Fruit fly (Drosophila melanogaster) whole organism, embryonic: ENCODE measurements around the gene mxt.

ENCODE experiments used
- Abd-B ChIP-seq: fragments of 200-800 bp; sonication (Bioruptor generic); optimal IDR thresholded peaks from 2 replicates; lab custom pipeline; 2018; ENCODE audit warnings: missing biosample characterization, mild to moderate bottlenecking, missing genetic modification characterization, moderate library complexity
- Atf3 ChIP-seq: fragments of 200-800 bp; sonication (Bioruptor generic); optimal IDR thresholded peaks from 3 replicates; lab custom pipeline; 2016; ENCODE audit warnings: missing biosample characterization, missing genetic modification characterization
- Bgb ChIP-seq: fragments of 200-800 bp; sonication (Bioruptor generic); IDR thresholded peaks from 2 replicates; pipeline ENCODE4 v1.3.6; 2022; ENCODE audit warnings: missing biosample characterization, missing genetic modification characterization; ENCODE audit not compliant: partially characterized antibody
- Bteb2 ChIP-seq: fragments of 200-800 bp; sonication (Bioruptor generic); optimal IDR thresholded peaks from 2 replicates; lab custom pipeline; 2016; ENCODE audit warnings: missing biosample characterization, missing genetic modification characterization
- CG11247 ChIP-seq: fragments of 200-800 bp; sonication (Bioruptor generic); IDR thresholded peaks from 2 replicates; pipeline ENCODE4 v1.3.6; 2022; ENCODE audit warnings: missing biosample characterization, missing genetic modification characterization
- CG13287 ChIP-seq: fragments of 200-800 bp; sonication (Bioruptor generic); IDR thresholded peaks from 2 replicates; pipeline ENCODE4 v1.3.6; 2022; ENCODE audit warnings: missing biosample characterization, missing genetic modification characterization; ENCODE audit not compliant: partially characterized antibody
- CG14014 ChIP-seq: fragments of 200-800 bp; sonication (Bioruptor generic); IDR thresholded peaks from 2 replicates; pipeline ENCODE4 v1.3.6; 2022; ENCODE audit warnings: missing biosample characterization, missing genetic modification characterization
- CG16813 ChIP-seq: fragments of 200-800 bp; sonication (Bioruptor generic); IDR thresholded peaks from 3 replicates; pipeline ENCODE4 v1.3.6; 2022; ENCODE audit warnings: missing biosample characterization, missing genetic modification characterization; ENCODE audit not compliant: partially characterized antibody
- CG17568 ChIP-seq: fragments of 200-800 bp; sonication (Bioruptor generic); optimal IDR thresholded peaks from 2 replicates; lab custom pipeline; 2018; ENCODE audit warnings: missing biosample characterization, mild to moderate bottlenecking, missing genetic modification characterization, moderate library complexity
- CG17912 ChIP-seq: fragments of 200-800 bp; sonication (Bioruptor generic); optimal IDR thresholded peaks from 2 replicates; lab custom pipeline; 2018; ENCODE audit warnings: missing biosample characterization, mild to moderate bottlenecking, missing genetic modification characterization
- CG1832 ChIP-seq: fragments of 200-800 bp; sonication (Bioruptor generic); optimal IDR thresholded peaks from 2 replicates; lab custom pipeline; 2017; ENCODE audit warnings: missing biosample characterization, mild to moderate bottlenecking, missing genetic modification characterization, inconsistent platforms
- CG2116 ChIP-seq: fragments of 200-800 bp; sonication (Bioruptor generic); optimal IDR thresholded peaks from 3 replicates; lab custom pipeline; 2018; ENCODE audit warnings: missing biosample characterization, mild to moderate bottlenecking, missing genetic modification characterization
- CG2199 ChIP-seq: fragments of 200-800 bp; sonication (Bioruptor generic); IDR thresholded peaks from 3 replicates; pipeline ENCODE4 v1.3.6; 2022; ENCODE audit warnings: missing biosample characterization, missing genetic modification characterization
- CG2889 ChIP-seq: fragments of 200-800 bp; sonication (Bioruptor generic); IDR thresholded peaks from 3 replicates; pipeline ENCODE4 v1.3.6; 2022; ENCODE audit warnings: missing biosample characterization, missing genetic modification characterization
- CG3726 ChIP-seq: fragments of 200-800 bp; sonication (Bioruptor generic); IDR thresholded peaks from 3 replicates; pipeline ENCODE4, ENCODE4 v1.3.6; 2022; ENCODE audit warnings: missing biosample characterization, missing genetic modification characterization
- CG4854 ChIP-seq: fragments of 200-800 bp; sonication (Bioruptor generic); optimal IDR thresholded peaks from 2 replicates; lab custom pipeline; 2016; ENCODE audit warnings: missing biosample characterization, missing genetic modification characterization, inconsistent platforms
- CG6175 ChIP-seq: fragments of 200-800 bp; sonication (Bioruptor generic); IDR thresholded peaks from 3 replicates; pipeline ENCODE4 v1.3.6; 2022; ENCODE audit warnings: missing biosample characterization, missing genetic modification characterization
- CG6813 ChIP-seq: fragments of 200-800 bp; sonication (Bioruptor generic); optimal IDR thresholded peaks from 2 replicates; lab custom pipeline; 2017; ENCODE audit warnings: missing biosample characterization, missing genetic modification characterization, mild to moderate bottlenecking, moderate library complexity, missing genetic modification reagents
- CG7839 ChIP-seq: fragments of 200-800 bp; sonication (Bioruptor generic); optimal IDR thresholded peaks from 3 replicates; lab custom pipeline; 2018; ENCODE audit warnings: missing biosample characterization, mild to moderate bottlenecking, missing genetic modification characterization, moderate library complexity
- CG8281 ChIP-seq: fragments of 200-800 bp; sonication (Bioruptor generic); optimal IDR thresholded peaks from 2 replicates; lab custom pipeline; 2018; ENCODE audit warnings: missing biosample characterization, mild to moderate bottlenecking, missing genetic modification characterization, moderate library complexity
- CG8290 ChIP-seq, 3 experiments: fragments of 200-800 bp; sonication (Bioruptor generic); optimal IDR thresholded peaks; 2 replicates each; lab custom pipeline; 2016 to 2019; ENCODE audit warnings: missing biosample characterization in 3 of 3, missing genetic modification characterization in 3 of 3, mild to moderate bottlenecking in 2 of 3, moderate library complexity in 1 of 3
- CG9215 ChIP-seq: fragments of 200-800 bp; sonication (Bioruptor generic); IDR thresholded peaks from 2 replicates; pipeline ENCODE4 v1.3.6; 2022; ENCODE audit warnings: missing biosample characterization, missing genetic modification characterization
- CrebB ChIP-seq: fragments of 200-800 bp; sonication (Bioruptor generic); optimal IDR thresholded peaks from 3 replicates; lab custom pipeline; 2018; ENCODE audit warnings: missing biosample characterization, mild to moderate bottlenecking, missing genetic modification characterization
- Ets97D ChIP-seq: fragments of 200-800 bp; sonication (Bioruptor generic); optimal IDR thresholded peaks from 3 replicates; lab custom pipeline; 2016; ENCODE audit warnings: missing biosample characterization, missing genetic modification characterization
- H15 ChIP-seq: fragments of 200-800 bp; sonication (Bioruptor generic); IDR thresholded peaks from 3 replicates; pipeline ENCODE4 v1.3.6; 2022; ENCODE audit warnings: missing biosample characterization, missing genetic modification characterization
- HLH3B ChIP-seq: fragments of 200-800 bp; sonication (Bioruptor generic); IDR thresholded peaks from 2 replicates; pipeline ENCODE4 v1.3.6; 2022; ENCODE audit warnings: missing biosample characterization, missing genetic modification characterization
- Hr3 ChIP-seq: fragments of 200-800 bp; sonication (Bioruptor generic); optimal IDR thresholded peaks from 3 replicates; lab custom pipeline; 2016; ENCODE audit warnings: missing biosample characterization, missing genetic modification characterization
- Hr39 ChIP-seq: fragments of >200 bp; optimal IDR thresholded peaks from 2 replicates; lab custom pipeline; 2017
- Kr ChIP-seq: fragments of 200-800 bp; sonication (Bioruptor generic); optimal IDR thresholded peaks from 2 replicates; lab custom pipeline; 2017; ENCODE audit warnings: missing biosample characterization, mild to moderate bottlenecking, missing genetic modification characterization
- NC2α ChIP-seq: fragments of 200-800 bp; sonication (Bioruptor generic); optimal IDR thresholded peaks from 2 replicates; lab custom pipeline; 2016; ENCODE audit warnings: missing biosample characterization, missing genetic modification characterization
- Sin3A ChIP-seq: fragments of >200 bp; optimal IDR thresholded peaks from 2 replicates; lab custom pipeline; 2018
- Stat92E ChIP-seq, 3 experiments: fragments of >200 bp in 2 of 3; fragments of 200-800 bp in 1 of 3; sonication (Bioruptor generic) in 1 of 3; optimal IDR thresholded peaks; 2 replicates each; lab custom pipeline; 2017 to 2019; ENCODE audit warnings: missing biosample characterization in 3 of 3, missing genetic modification characterization in 3 of 3, mild to moderate bottlenecking in 1 of 3, moderate library complexity in 1 of 3
- bigmax ChIP-seq: fragments of 200-800 bp; sonication (Bioruptor generic); optimal IDR thresholded peaks from 2 replicates; lab custom pipeline; 2018; ENCODE audit warnings: missing biosample characterization, mild to moderate bottlenecking, missing genetic modification characterization
- cwo ChIP-seq: fragments of 200-800 bp; sonication (Bioruptor generic); optimal IDR thresholded peaks from 3 replicates; lab custom pipeline; 2017; ENCODE audit warnings: missing biosample characterization, missing genetic modification characterization, mild to moderate bottlenecking, moderate library complexity, missing genetic modification reagents
- fd64A ChIP-seq: fragments of 200-800 bp; sonication (Bioruptor generic); optimal IDR thresholded peaks from 3 replicates; lab custom pipeline; 2018; ENCODE audit warnings: missing biosample characterization, mild to moderate bottlenecking, missing genetic modification characterization
- gce ChIP-seq: fragments of 200-800 bp; sonication (Bioruptor generic); IDR thresholded peaks from 3 replicates; pipeline ENCODE4 v1.3.6; 2022; ENCODE audit warnings: missing biosample characterization, missing genetic modification characterization
- kni ChIP-seq: fragments of 200-800 bp; sonication (Bioruptor generic); optimal IDR thresholded peaks from 3 replicates; lab custom pipeline; 2017; ENCODE audit warnings: mild to moderate bottlenecking, missing biosample characterization, missing genetic modification reagents, missing genetic modification characterization
- lilli ChIP-seq: fragments of 200-800 bp; sonication (Bioruptor generic); optimal IDR thresholded peaks from 3 replicates; lab custom pipeline; 2016; ENCODE audit warnings: missing biosample characterization, missing genetic modification characterization
- pita ChIP-seq: fragments of 200-800 bp; sonication (Bioruptor generic); optimal IDR thresholded peaks from 2 replicates; lab custom pipeline; 2017; ENCODE audit warnings: missing biosample characterization, mild to moderate bottlenecking, missing genetic modification characterization
- sr ChIP-seq: fragments of 200-800 bp; sonication (Bioruptor generic); IDR thresholded peaks from 3 replicates; pipeline ENCODE4 v1.3.6; 2022; ENCODE audit warnings: missing biosample characterization, missing genetic modification characterization
- sug ChIP-seq: fragments of 200-800 bp; optimal IDR thresholded peaks from 2 replicates; lab custom pipeline; 2019; ENCODE audit warnings: missing biosample characterization, mild to moderate bottlenecking, missing genetic modification characterization, moderate library complexity
- tio ChIP-seq: fragments of 200-800 bp; sonication (Bioruptor generic); optimal IDR thresholded peaks from 2 replicates; lab custom pipeline; 2017; ENCODE audit warnings: missing biosample characterization, missing genetic modification characterization, inconsistent platforms
- wor ChIP-seq: fragments of 200-800 bp; sonication (Bioruptor generic); IDR thresholded peaks from 2 replicates; pipeline ENCODE4 v1.3.6; 2022; ENCODE audit warnings: missing biosample characterization, missing genetic modification characterization

Gene mxt

dm6 chr2L:4886645-4887044 is 39.5 kb upstream of the mxt start (continued):
- no peak for TF ChIP-seq CG2199 (GFP tag; lab: Robert Waterston, UW)
- no peak for TF ChIP-seq CG4854 (GFP tag; lab: Kevin White, UChicago)
- no peak for TF ChIP-seq Bgb (GFP tag; lab: Robert Waterston, UW)
- TF ChIP-seq CG16813 (GFP tag; lab: Robert Waterston, UW): no peak
- no peak for TF ChIP-seq CG8281 (tag; lab: Kevin White, UChicago)
- peak; percentile 4 for TF ChIP-seq CG17912 (GFP tag; lab: Kevin White, UChicago)
- TF ChIP-seq Kr (GFP tag; lab: Kevin White, UChicago): no peak
- no peak for TF ChIP-seq NC2α (GFP tag; lab: Kevin White, UChicago)
- TF ChIP-seq sr: peak; percentile 40; the same call in 1 of the 3 replicates
- no peak for TF ChIP-seq CG14014 (GFP tag; lab: Robert Waterston, UW)
- TF ChIP-seq CG11247 (GFP tag; lab: Robert Waterston, UW): 0 out of 2 replicates have a peak, but pooled peaks have one; percentile 5
- TF ChIP-seq CG7839 (tag; lab: Kevin White, UChicago): no peak
- TF ChIP-seq CrebB (tag; lab: Kevin White, UChicago): no peak
- no peak for TF ChIP-seq HLH3B (GFP tag; lab: Robert Waterston, UW)
- no peak for TF ChIP-seq CG2889 (GFP tag; lab: Robert Waterston, UW)
- TF ChIP-seq lilli (GFP tag; lab: Kevin White, UChicago): no peak
- no peak for TF ChIP-seq gce (GFP tag; lab: Robert Waterston, UW)
- no peak for TF ChIP-seq fd64A (GFP tag; lab: Kevin White, UChicago)
- no peak for TF ChIP-seq Stat92E (GFP tag; optimal IDR thresholded peaks at IDR 0.05; lab: Kevin White, UChicago)
- no peak for TF ChIP-seq CG3726
- TF ChIP-seq sug: peak; percentile 28
- no peak for TF ChIP-seq CG17568
- TF ChIP-seq cwo: peak; percentile 31
- TF ChIP-seq Bteb2 (GFP tag; lab: Kevin White, UChicago): no peak
- TF ChIP-seq Hr39 (lab: Kevin White, UChicago): no peak
- no peak for TF ChIP-seq H15 (GFP tag; lab: Robert Waterston, UW)
- TF ChIP-seq Abd-B: no peak
- no peak for TF ChIP-seq bigmax (GFP tag; lab: Kevin White, UChicago)
- TF ChIP-seq kni: no peak
- no peak for TF ChIP-seq Sin3A (lab: Kevin White, UChicago)
- no peak for TF ChIP-seq wor (GFP tag; lab: Robert Waterston, UW)
- no peak for TF ChIP-seq CG6175 (GFP tag; lab: Robert Waterston, UW)
- no peak for TF ChIP-seq CG2116 (GFP tag; lab: Kevin White, UChicago)
- no peak for TF ChIP-seq tio (GFP tag; lab: Kevin White, UChicago)
- TF ChIP-seq CG9215 (GFP tag; lab: Robert Waterston, UW): no peak
- TF ChIP-seq CG6813 (GFP tag; lab: Kevin White, UChicago): no peak

dm6 chr2L:4886132-4886531 is 39.0 kb upstream of the mxt start:
- TF ChIP-seq CG2116 (GFP tag; lab: Kevin White, UChicago) (peak; percentile 67), bigmax (GFP tag; lab: Kevin White, UChicago) (peak; percentile 36), CG8290 (GFP tag; optimal IDR thresholded peaks at IDR 0.05; lab: Kevin White, UChicago) (no peak), CG8290 (tag; optimal IDR thresholded peaks at IDR 0.05; lab: Kevin White, UChicago) (no peak), Atf3 (no peak), pita (GFP tag; lab: Kevin White, UChicago) (no peak), Ets97D (GFP tag; lab: Kevin White, UChicago) (peak; percentile 24), CG13287 (GFP tag; lab: Robert Waterston, UW) (no peak), Hr3 (no peak), CG1832 (GFP tag; lab: Kevin White, UChicago) (no peak)
